Worm (Caenorhabditis elegans) whole organism, L4 larva: ENCODE data around the gene F55A4.7.
A peak's percentile ranks its signal among the peaks of the same experiment; 100 is the strongest.

Source experiments
- T20F7.1 ChIP-seq: fragments of 200-800 bp; sonication (Bioruptor generic); optimal IDR thresholded peaks from 2 replicates; lab custom pipeline; 2018; ENCODE audit warnings: mild to moderate bottlenecking, missing genetic modification characterization, missing compliant biosample characterization
- Y105C5A.15 ChIP-seq: fragments of 200-800 bp; sonication (Bioruptor generic); IDR thresholded peaks from 2 replicates; pipeline ENCODE4 v1.3.6; 2022; ENCODE audit warnings: missing genetic modification characterization, missing compliant biosample characterization
- ZK337.2 ChIP-seq: fragments of 200-800 bp; sonication (Bioruptor generic); IDR thresholded peaks from 2 replicates; pipeline ENCODE4 v1.3.6; 2022; ENCODE audit warnings: missing genetic modification reagents, missing genetic modification characterization, missing compliant biosample characterization
- aha-1 ChIP-seq: fragments of 150-350 bp; peaks from one replicate; lab custom pipeline; 2014; ENCODE audit warnings: missing biosample characterization, missing genetic modification characterization
- aly-2 ChIP-seq: sonication (generic microtip); optimal IDR thresholded peaks from 2 replicates; lab custom pipeline; 2018; ENCODE audit warnings: missing biosample characterization, missing genetic modification characterization
- ama-1 ChIP-seq: fragments of 150-350 bp; optimal IDR thresholded peaks from 2 replicates; lab custom pipeline; 2014; ENCODE audit warnings: inconsistent platforms, mixed read lengths
- attf-4 ChIP-seq: sonication (generic microtip); optimal IDR thresholded peaks from 3 replicates; lab custom pipeline; 2017; ENCODE audit warnings: missing biosample characterization, missing genetic modification characterization
- ceh-20 ChIP-seq: fragments of 200-800 bp; sonication (Bioruptor generic); IDR thresholded peaks from 2 replicates; pipeline ENCODE4 v1.3.6; 2022; ENCODE audit warnings: missing genetic modification reagents, missing genetic modification characterization, missing compliant biosample characterization
- ces-1 ChIP-seq: fragments of 150-350 bp; sonication (generic microtip); optimal IDR thresholded peaks from 4 replicates; lab custom pipeline; 2014; ENCODE audit warnings: missing biosample characterization, missing genetic modification reagents, missing genetic modification characterization
- daf-16 ChIP-seq, 3 experiments: sonication (generic microtip); optimal IDR thresholded peaks; 2 replicates each; lab custom pipeline; 2016 to 2017; ENCODE audit warnings: missing genetic modification characterization in 3 of 3, missing genetic modification reagents in 3 of 3, mild to moderate bottlenecking in 2 of 3, missing compliant biosample characterization in 2 of 3, missing biosample characterization in 1 of 3, moderate library complexity in 1 of 3
- daf-8 ChIP-seq: fragments of 200-800 bp; sonication (Bioruptor generic); IDR thresholded peaks from 2 replicates; pipeline ENCODE4 v1.3.6; 2022; ENCODE audit warnings: missing genetic modification characterization, missing compliant biosample characterization
- dmd-8 ChIP-seq: fragments of 200-800 bp; sonication (Bioruptor generic); IDR thresholded peaks from 2 replicates; pipeline ENCODE4 v1.3.6; 2022; ENCODE audit warnings: missing genetic modification characterization, missing compliant biosample characterization
- dmd-9 ChIP-seq: fragments of 200-800 bp; sonication (Bioruptor generic); IDR thresholded peaks from 2 replicates; pipeline ENCODE4 v1.3.6; 2022; ENCODE audit warnings: missing genetic modification reagents, missing genetic modification characterization, missing compliant biosample characterization
- duxl-1 ChIP-seq: sonication (generic microtip); optimal IDR thresholded peaks from 2 replicates; lab custom pipeline; 2016; ENCODE audit warnings: mild to moderate bottlenecking, missing genetic modification characterization, moderate library complexity, missing compliant biosample characterization; ENCODE audit not compliant: poor library complexity
- egl-27 ChIP-seq: sonication (generic microtip); optimal IDR thresholded peaks from 3 replicates; lab custom pipeline; 2017; ENCODE audit warnings: missing biosample characterization, missing genetic modification reagents, missing genetic modification characterization
- fkh-10 ChIP-seq: fragments of 150-350 bp; optimal IDR thresholded peaks from 2 replicates; lab custom pipeline; 2014; ENCODE audit warnings: missing biosample characterization, missing genetic modification reagents, missing genetic modification characterization
- fos-1 ChIP-seq: fragments of 150-350 bp; optimal IDR thresholded peaks from 2 replicates; lab custom pipeline; 2014; ENCODE audit warnings: missing biosample characterization, missing genetic modification characterization
- gei-8 ChIP-seq: fragments of 200-800 bp; sonication (Bioruptor generic); optimal IDR thresholded peaks from 2 replicates; lab custom pipeline; 2018; ENCODE audit warnings: mild to moderate bottlenecking, missing genetic modification characterization, missing compliant biosample characterization
- hif-1 ChIP-seq, 2 experiments: sonication (generic microtip); optimal IDR thresholded peaks; 2 replicates each; lab custom pipeline; 2016 to 2017; ENCODE audit warnings: missing compliant biosample characterization in 2 of 2, missing genetic modification characterization in 2 of 2, missing genetic modification reagents in 2 of 2, missing genotype in 2 of 2, mild to moderate bottlenecking in 1 of 2
- lim-7 ChIP-seq: fragments of 200-800 bp; sonication (Bioruptor generic); IDR thresholded peaks from 2 replicates; pipeline ENCODE4 v1.3.6; 2022; ENCODE audit warnings: missing genetic modification characterization, missing compliant biosample characterization
- lin-15B ChIP-seq: fragments of 150-350 bp; sonication (generic microtip); optimal IDR thresholded peaks from 3 replicates; lab custom pipeline; 2014; ENCODE audit warnings: missing biosample characterization, missing genetic modification characterization
- lin-39 ChIP-seq: fragments of 150-350 bp; optimal IDR thresholded peaks from 2 replicates; lab custom pipeline; 2014; ENCODE audit warnings: missing biosample characterization, missing genetic modification reagents, missing genetic modification characterization
- lir-3 ChIP-seq: sonication (generic microtip); optimal IDR thresholded peaks from 2 replicates; lab custom pipeline; 2016; ENCODE audit warnings: mild to moderate bottlenecking, missing genetic modification characterization, missing compliant biosample characterization
- lsy-2 ChIP-seq, 2 experiments: fragments of 150-350 bp in 1 of 2; sonication (generic microtip) in 1 of 2; optimal IDR thresholded peaks; 2 replicates each; lab custom pipeline; 2014 to 2017; ENCODE audit warnings: missing biosample characterization in 2 of 2, missing genetic modification characterization in 2 of 2
- mdl-1 ChIP-seq, 2 experiments: fragments of 150-350 bp in 1 of 2; sonication (generic microtip) in 1 of 2; optimal IDR thresholded peaks; 2 replicates each; lab custom pipeline; 2014 to 2017; ENCODE audit warnings: missing biosample characterization in 2 of 2, missing genetic modification characterization in 2 of 2
- mep-1 ChIP-seq: fragments of 150-350 bp; sonication (generic microtip); optimal IDR thresholded peaks from 3 replicates; lab custom pipeline; 2014; ENCODE audit warnings: missing biosample characterization, missing genetic modification characterization
- mes-2 ChIP-seq: sonication (generic microtip); optimal IDR thresholded peaks from 2 replicates; lab custom pipeline; 2016; ENCODE audit warnings: missing genotype, mild to moderate bottlenecking, missing genetic modification characterization, missing compliant biosample characterization; ENCODE audit not compliant: poor library complexity, severe bottlenecking
- nhr-237 ChIP-seq: sonication (generic microtip); optimal IDR thresholded peaks from 2 replicates; lab custom pipeline; 2017; ENCODE audit warnings: missing biosample characterization, missing genetic modification characterization
- nhr-25 ChIP-seq: sonication (generic microtip); optimal IDR thresholded peaks from 2 replicates; lab custom pipeline; 2017; ENCODE audit warnings: missing genetic modification characterization, mild to moderate bottlenecking, missing compliant biosample characterization, antibody characterized with exemption, moderate library complexity, borderline replicate concordance; ENCODE audit not compliant: insufficient read depth
- nhr-28 ChIP-seq: fragments of 150-350 bp; optimal IDR thresholded peaks from 2 replicates; lab custom pipeline; 2014; ENCODE audit warnings: missing biosample characterization, missing genetic modification characterization
- nhr-48 ChIP-seq: sonication (generic microtip); optimal IDR thresholded peaks from 2 replicates; lab custom pipeline; 2016; ENCODE audit warnings: mild to moderate bottlenecking, missing genetic modification characterization, missing compliant biosample characterization
- nhr-76 ChIP-seq: fragments of 150-350 bp; optimal IDR thresholded peaks from 2 replicates; lab custom pipeline; 2014; ENCODE audit warnings: missing biosample characterization, missing genetic modification characterization
- nhr-77 ChIP-seq: fragments of 150-350 bp; optimal IDR thresholded peaks from 2 replicates; lab custom pipeline; 2014; ENCODE audit warnings: missing biosample characterization, missing genetic modification characterization
- saeg-2 ChIP-seq: fragments of 200-800 bp; sonication (Bioruptor generic); IDR thresholded peaks from 2 replicates; pipeline ENCODE4 v1.3.6; 2022; ENCODE audit warnings: missing genetic modification reagents, missing genetic modification characterization, missing compliant biosample characterization
- set-16 ChIP-seq: fragments of 200-800 bp; sonication (Bioruptor generic); IDR thresholded peaks from 2 replicates; pipeline ENCODE4 v1.3.6; 2022; ENCODE audit warnings: missing genetic modification reagents, missing genetic modification characterization, missing compliant biosample characterization
- skn-1 ChIP-seq: fragments of 150-350 bp; optimal IDR thresholded peaks from 2 replicates; lab custom pipeline; 2014; ENCODE audit warnings: missing biosample characterization, missing genetic modification characterization
- snpc-1.2 ChIP-seq: fragments of 200-800 bp; sonication (Bioruptor generic); IDR thresholded peaks from 2 replicates; pipeline ENCODE4 v1.3.6; 2022; ENCODE audit warnings: missing genetic modification reagents, missing genetic modification characterization, missing compliant biosample characterization
- spr-3 ChIP-seq: fragments of 200-800 bp; sonication (Bioruptor generic); optimal IDR thresholded peaks from 2 replicates; lab custom pipeline; 2018; ENCODE audit warnings: mild to moderate bottlenecking, missing genetic modification characterization, missing compliant biosample characterization
- tag-97 ChIP-seq: fragments of 200-800 bp; sonication (Bioruptor generic); IDR thresholded peaks from 2 replicates; pipeline ENCODE4 v1.3.6; 2022; ENCODE audit warnings: missing genetic modification characterization, missing compliant biosample characterization
- zag-1 ChIP-seq: fragments of 150-350 bp; optimal IDR thresholded peaks from 2 replicates; lab custom pipeline; 2014; ENCODE audit warnings: missing biosample characterization, missing genetic modification characterization
- zfp-2 ChIP-seq: sonication (generic microtip); optimal IDR thresholded peaks from 2 replicates; lab custom pipeline; 2016; ENCODE audit warnings: mild to moderate bottlenecking, missing genetic modification characterization, missing compliant biosample characterization
- zfp-3 ChIP-seq: fragments of 200-800 bp; sonication (Bioruptor generic); conservative IDR thresholded peaks from 2 replicates; pipeline ENCODE4 v1.3.6; 2022; ENCODE audit warnings: missing genetic modification reagents, missing genetic modification characterization, missing compliant biosample characterization
- ztf-7 ChIP-seq: fragments of 150-350 bp; optimal IDR thresholded peaks from 2 replicates; lab custom pipeline; 2014; ENCODE audit warnings: missing biosample characterization, missing genetic modification characterization

F55A4.7 gene

ce11 chrX:1060705-1061104 lies 22.5 kb upstream of the F55A4.7 start:
- no peak for TF ChIP-seq lin-15B (tag; lab: Kevin White, UChicago)
- no peak for TF ChIP-seq dmd-8 (GFP tag; lab: Robert Waterston, UW)
- TF ChIP-seq hif-1 (tag; optimal IDR thresholded peaks at IDR 0.05; lab: Kevin White, UChicago): no peak
- no peak for TF ChIP-seq zfp-2
- no peak for TF ChIP-seq duxl-1 (tag; lab: Kevin White, UChicago)
- no peak for TF ChIP-seq fos-1 (tag; lab: Kevin White, UChicago)
- no peak for TF ChIP-seq skn-1 (tag; lab: Kevin White, UChicago)
- TF ChIP-seq ZK337.2 (GFP tag; lab: Robert Waterston, UW): no peak
- no peak for TF ChIP-seq egl-27 (tag; lab: Kevin White, UChicago)

- TF ChIP-seq lir-3 (no peak), fkh-10 (GFP tag; lab: Kevin White, UChicago) (peak; percentile 46), attf-4 (tag; lab: Kevin White, UChicago) (no peak), set-16 (GFP tag; lab: Robert Waterston, UW) (peak; percentile 86), aha-1 (tag; lab: Kevin White, UChicago) (peak; percentile 80)
These were observed 19.7 kb upstream of the F55A4.7 start for ce11 chrX:1057821-1058377.

- no peak for TF ChIP-seq ama-1 (lab: Kevin White, UChicago)
- no peak for TF ChIP-seq dmd-9 (GFP tag; lab: Robert Waterston, UW)
- no peak for TF ChIP-seq egl-27 (tag; lab: Kevin White, UChicago)
- no peak for TF ChIP-seq nhr-237 (tag; lab: Kevin White, UChicago)
- 0 out of 2 replicates have a peak, but pooled peaks have one; percentile 13 for TF ChIP-seq ceh-20 (GFP tag; lab: Robert Waterston, UW)
- TF ChIP-seq mes-2 (tag; lab: Kevin White, UChicago): no peak
- no peak for TF ChIP-seq lsy-2 (tag; optimal IDR thresholded peaks at IDR 0.05; lab: Kevin White, UChicago)
- TF ChIP-seq daf-16 (GFP tag; optimal IDR thresholded peaks at IDR 0.05; lab: Kevin White, UChicago): peak in 1 of 2 experiments; percentile 91
- no peak for TF ChIP-seq daf-16 (tag; optimal IDR thresholded peaks at IDR 0.05; lab: Kevin White, UChicago)
- no peak for TF ChIP-seq ces-1 (GFP tag; lab: Kevin White, UChicago)
- no peak for TF ChIP-seq nhr-76 (tag; lab: Kevin White, UChicago)
- TF ChIP-seq duxl-1 (tag; lab: Kevin White, UChicago): no peak
- no peak for TF ChIP-seq saeg-2 (GFP tag; lab: Robert Waterston, UW)
- TF ChIP-seq Y105C5A.15 (GFP tag; lab: Robert Waterston, UW): no peak
- TF ChIP-seq nhr-25 (tag; lab: Kevin White, UChicago): no peak
- TF ChIP-seq aha-1 (tag; lab: Kevin White, UChicago): peak; percentile 35
- TF ChIP-seq nhr-28 (tag; lab: Kevin White, UChicago): no peak
- TF ChIP-seq T20F7.1 (GFP tag; lab: Kevin White, UChicago): no peak
- TF ChIP-seq mep-1 (tag; lab: Kevin White, UChicago): no peak
- no peak for TF ChIP-seq lin-39 (tag; lab: Kevin White, UChicago)
- TF ChIP-seq spr-3 (GFP tag; lab: Kevin White, UChicago): no peak
- no peak for TF ChIP-seq skn-1 (tag; lab: Kevin White, UChicago)
These were observed 15.7 kb upstream of the F55A4.7 start, which contains the start of gene ncs-3 for ce11 chrX:1053929-1054328. Gene ncs-3 (plus strand): TSS chrX:1054081.

ce11 chrX:1052960-1053359 lies 14.7 kb upstream of the F55A4.7 start:
- no peak for TF ChIP-seq ztf-7 (tag; lab: Kevin White, UChicago)
- no peak for TF ChIP-seq lin-39 (tag; lab: Kevin White, UChicago)

- no peak for TF ChIP-seq dmd-9 (GFP tag; lab: Robert Waterston, UW)
- no peak for TF ChIP-seq gei-8 (GFP tag; lab: Kevin White, UChicago)
- no peak for TF ChIP-seq snpc-1.2 (GFP tag; lab: Robert Waterston, UW)
- TF ChIP-seq tag-97: no peak
- TF ChIP-seq lim-7 (GFP tag; lab: Robert Waterston, UW): no peak
- no peak for TF ChIP-seq daf-8
- TF ChIP-seq nhr-77 (tag; lab: Kevin White, UChicago): no peak
- TF ChIP-seq hif-1 (tag; optimal IDR thresholded peaks at IDR 0.05; lab: Kevin White, UChicago): no peak
- no peak for TF ChIP-seq lin-15B (tag; lab: Kevin White, UChicago)
- no peak for TF ChIP-seq zag-1
- no peak for TF ChIP-seq mdl-1 (tag; optimal IDR thresholded peaks at IDR 0.05; lab: Kevin White, UChicago)
- no peak for TF ChIP-seq ama-1 (lab: Kevin White, UChicago)
- no peak for TF ChIP-seq nhr-48 (tag; lab: Kevin White, UChicago)
- no peak for TF ChIP-seq zfp-3 (GFP tag; lab: Robert Waterston, UW)
- TF ChIP-seq aly-2: no peak
These were observed 12.8 kb upstream of the F55A4.7 start for ce11 chrX:1051041-1051440.
